Worm (Caenorhabditis elegans) whole organism, L4 larva: ENCODE results near the gene knl-1.

Source experiments
- ZK546.5 ChIP-seq, 2 experiments: sonication (generic microtip); optimal IDR thresholded peaks; 2 replicates each; lab custom pipeline; 2017; ENCODE audit warnings: missing biosample characterization in 2 of 2, missing genetic modification characterization in 2 of 2
- aha-1 ChIP-seq: fragments of 150-350 bp; peaks from one replicate; lab custom pipeline; 2014; ENCODE audit warnings: missing biosample characterization, missing genetic modification characterization
- dmd-9 ChIP-seq: fragments of 200-800 bp; sonication (Bioruptor generic); IDR thresholded peaks from 2 replicates; pipeline ENCODE4 v1.3.6; 2022; ENCODE audit warnings: missing genetic modification reagents, missing genetic modification characterization, missing compliant biosample characterization
- gei-8 ChIP-seq: fragments of 200-800 bp; sonication (Bioruptor generic); optimal IDR thresholded peaks from 2 replicates; lab custom pipeline; 2018; ENCODE audit warnings: mild to moderate bottlenecking, missing genetic modification characterization, missing compliant biosample characterization
- jun-1 ChIP-seq: fragments of 150-350 bp; optimal IDR thresholded peaks from 2 replicates; lab custom pipeline; 2014; ENCODE audit warnings: missing biosample characterization, missing genetic modification reagents, missing genetic modification characterization
- pha-4 ChIP-seq, 2 experiments: fragments of 150-350 bp in 1 of 2; fragments of 200-800 bp in 1 of 2; sonication (Bioruptor generic) in 1 of 2; IDR thresholded peaks in 1 of 2; optimal IDR thresholded peaks in 1 of 2; 2 replicates each; pipeline versions ENCODE4 v1.3.6 to Lab custom; 2014 to 2022; ENCODE audit warnings: missing genetic modification characterization in 2 of 2, missing genetic modification reagents in 2 of 2, missing biosample characterization in 1 of 2, missing compliant biosample characterization in 1 of 2

DNA sequence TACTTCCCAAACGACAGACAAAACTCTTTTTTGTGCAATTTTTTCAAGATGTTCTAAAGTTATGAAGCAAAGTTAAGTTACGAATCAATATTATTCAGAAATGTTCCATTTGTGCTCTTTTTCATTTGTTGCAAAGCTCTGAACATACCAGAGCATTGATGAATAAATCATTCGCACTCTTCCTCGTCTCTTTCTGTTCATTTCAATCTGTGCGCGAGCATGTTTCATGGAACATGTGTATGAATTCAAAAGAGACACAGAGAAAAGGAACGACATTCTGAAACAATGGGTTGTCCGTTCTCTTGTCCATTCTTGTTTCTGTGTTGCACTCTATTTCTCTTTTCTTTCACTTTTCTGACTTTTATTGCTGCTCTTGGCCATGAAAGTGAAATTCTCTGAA, 29.9 kb downstream of the knl-1 start:
- TF ChIP-seq ZK546.5 (tag; optimal IDR thresholded peaks at IDR 0.05; lab: Kevin White, UChicago) (no peak), aha-1 (tag; lab: Kevin White, UChicago) (peak; percentile 99), gei-8 (GFP tag; lab: Kevin White, UChicago) (no peak), pha-4 (GFP tag; IDR thresholded peaks at IDR 0.05; lab: Robert Waterston, UW) (no peak), pha-4 (tag; optimal IDR thresholded peaks at IDR 0.05; lab: Kevin White, UChicago) (no peak), dmd-9 (no peak), jun-1 (tag; lab: Kevin White, UChicago) (no peak)
